Worm (Caenorhabditis elegans): Measurements from ENCODE around the gene Y17G7B.21.

ce11 chrII:12008772-12009171 lies 31.3 kb upstream of the Y17G7B.21 start, which contains the start of gene glb-29:
- TF ChIP-seq lsy-2 (tag; optimal IDR thresholded peaks at IDR 0.05): no peak
- no peak for TF ChIP-seq nhr-12 (tag; optimal IDR thresholded peaks at IDR 0.05)
- no peak for TF ChIP-seq flh-1 (GFP tag; optimal IDR thresholded peaks at IDR 0.05)
- no peak for TF ChIP-seq nhr-28 (tag; optimal IDR thresholded peaks at IDR 0.05)
- TF ChIP-seq snpc-4 (tag; optimal IDR thresholded peaks at IDR 0.05): no peak
- TF ChIP-seq unc-62 (GFP tag; optimal IDR thresholded peaks at IDR 0.05): no peak
- no peak for TF ChIP-seq ham-2 (GFP tag; optimal IDR thresholded peaks at IDR 0.05)
- no peak for TF ChIP-seq lin-13 (tag; optimal IDR thresholded peaks at IDR 0.05)
- no peak for TF ChIP-seq nhr-2 (tag; optimal IDR thresholded peaks at IDR 0.05)
- TF ChIP-seq blmp-1 (tag; optimal IDR thresholded peaks at IDR 0.05): no peak
- no peak for TF ChIP-seq mab-5 (tag; optimal IDR thresholded peaks at IDR 0.05)

Data from whole organism, mixed stage, embryonic.